Fruit fly (Drosophila melanogaster): ENCODE measurements around the gene CG3662.

- TF ChIP-seq CG6854 (GFP tag; optimal IDR thresholded peaks at IDR 0.05) (no peak), CG31627 (GFP tag; optimal IDR thresholded peaks at IDR 0.05) (no peak), CG6808 (GFP tag; optimal IDR thresholded peaks at IDR 0.05) (no peak), Met (GFP tag; optimal IDR thresholded peaks at IDR 0.05) (no peak), lz (GFP tag; optimal IDR thresholded peaks at IDR 0.05) (no peak), pdm3 (GFP tag; optimal IDR thresholded peaks at IDR 0.05) (no peak), CG6276 (GFP tag; optimal IDR thresholded peaks at IDR 0.05) (no peak), OdsH (GFP tag; optimal IDR thresholded peaks at IDR 0.05) (no peak)
Observed at dm6 chr2L:870285-870684, 49.2 kb downstream of the CG3662 start, which contains the start of gene PNUTS.

All from whole organism, prepupa.